Worm (Caenorhabditis elegans): Measurements from ENCODE around the gene Y71H2AL.2.

Y71H2AL.2 gene

DNA sequence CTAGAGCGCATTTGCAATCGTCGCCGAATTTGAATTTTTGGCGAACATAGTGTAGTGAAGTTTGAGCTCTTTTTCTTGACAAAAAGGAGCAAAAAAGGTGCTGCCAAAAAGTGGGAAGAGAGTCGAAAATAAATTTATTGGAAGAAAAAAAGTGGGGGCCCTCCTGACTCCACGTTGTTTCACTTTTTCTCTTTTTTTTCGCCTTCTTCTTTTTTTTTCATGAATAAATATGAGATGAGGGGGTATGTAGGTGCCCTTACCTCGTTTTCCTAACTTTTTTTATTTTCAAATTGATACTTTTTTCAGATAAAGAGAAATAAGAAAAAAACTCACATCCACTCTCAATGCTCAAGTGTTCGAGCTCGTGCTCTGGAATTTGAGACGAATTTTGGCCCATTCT, at the start of gene Y71H2AL.2, which contains the start of the genes Y71H2AL.4 and pbo-1:
TSS of gene Y71H2AL.2 (plus strand) at position 301 of the 400 bp plus-strand sequence.
TSS of gene Y71H2AL.4 (plus strand) at position 345 of the 400 bp plus-strand sequence.
TSS of gene pbo-1 (minus strand) at position 400 of the 400 bp plus-strand sequence.
- TF ChIP-seq nhr-120 (GFP tag; IDR thresholded peaks at IDR 0.05) = no peak
- TF ChIP-seq aptf-2 (GFP tag; conservative IDR thresholded peaks at IDR 0.05) = no peak
- TF ChIP-seq dox-1 (GFP tag; IDR thresholded peaks at IDR 0.05) = no peak
- no peak for TF ChIP-seq tlf-1 (GFP tag; optimal IDR thresholded peaks at IDR 0.05)
- no peak for TF ChIP-seq cebp-1 (GFP tag; IDR thresholded peaks at IDR 0.05)
- no peak for TF ChIP-seq cebp-1 (tag; optimal IDR thresholded peaks at IDR 0.05)

DNA sequence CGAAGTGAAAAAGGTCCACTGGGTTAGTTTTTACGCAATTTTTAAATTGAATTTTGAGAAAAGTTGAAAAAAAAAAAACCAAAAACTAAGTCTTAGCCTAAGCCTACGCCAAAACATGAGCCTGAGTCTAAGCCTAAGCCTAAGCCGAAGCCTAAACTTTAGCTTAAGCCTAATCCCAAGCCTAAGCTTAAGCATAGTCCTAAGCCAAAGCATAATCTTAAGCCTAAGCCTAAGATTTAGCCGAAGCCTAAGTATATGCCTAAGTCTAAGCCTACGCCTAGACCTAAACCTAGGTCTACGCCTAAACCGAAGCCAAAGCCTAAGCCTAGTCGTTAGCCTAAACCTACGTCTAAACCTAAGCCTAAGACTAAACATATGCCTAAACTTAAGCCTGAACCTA, 44.5 kb upstream of the Y71H2AL.2 start:
- TF ChIP-seq snpc-4 (GFP tag; optimal IDR thresholded peaks at IDR 0.05) = no peak
- no peak for TF ChIP-seq snpc-4 (tag; optimal IDR thresholded peaks at IDR 0.05)
- TF ChIP-seq die-1 (tag; optimal IDR thresholded peaks at IDR 0.05) = no peak
- no peak for TF ChIP-seq K12H6.12 (tag; optimal IDR thresholded peaks at IDR 0.05)
- no peak for TF ChIP-seq egl-18 (GFP tag; IDR thresholded peaks at IDR 0.05)
- no peak for TF ChIP-seq lin-40 (tag; optimal IDR thresholded peaks at IDR 0.05)
- no peak for TF ChIP-seq snpc-1.3 (tag; optimal IDR thresholded peaks at IDR 0.05; ENCODE audit: insufficient read depth)
- TF ChIP-seq mel-28 (tag; optimal IDR thresholded peaks at IDR 0.05; ENCODE audit: borderline replicate concordance) = no peak
- no peak for TF ChIP-seq Y56A3A.18 (GFP tag; IDR thresholded peaks at IDR 0.05)
- no peak for TF ChIP-seq let-526 (GFP tag; IDR thresholded peaks at IDR 0.05)
- TF ChIP-seq efl-1 (GFP tag; optimal IDR thresholded peaks at IDR 0.05) = no peak
- TF ChIP-seq attf-6 (GFP tag; IDR thresholded peaks at IDR 0.05) = no peak
- no peak for TF ChIP-seq rpc-1 (optimal IDR thresholded peaks at IDR 0.05)
- TF ChIP-seq rpc-1 (tag; optimal IDR thresholded peaks at IDR 0.05) = no peak
- TF ChIP-seq cebp-2 (GFP tag; IDR thresholded peaks at IDR 0.05) = no peak
- no peak for TF ChIP-seq sptf-2 (GFP tag; optimal IDR thresholded peaks at IDR 0.05)
- TF ChIP-seq Y79H2A.3 (GFP tag; conservative IDR thresholded peaks at IDR 0.05) = no peak
- no peak for TF ChIP-seq nhr-120 (GFP tag; IDR thresholded peaks at IDR 0.05)
- TF ChIP-seq madf-3 (GFP tag; IDR thresholded peaks at IDR 0.05) = no peak

DNA sequence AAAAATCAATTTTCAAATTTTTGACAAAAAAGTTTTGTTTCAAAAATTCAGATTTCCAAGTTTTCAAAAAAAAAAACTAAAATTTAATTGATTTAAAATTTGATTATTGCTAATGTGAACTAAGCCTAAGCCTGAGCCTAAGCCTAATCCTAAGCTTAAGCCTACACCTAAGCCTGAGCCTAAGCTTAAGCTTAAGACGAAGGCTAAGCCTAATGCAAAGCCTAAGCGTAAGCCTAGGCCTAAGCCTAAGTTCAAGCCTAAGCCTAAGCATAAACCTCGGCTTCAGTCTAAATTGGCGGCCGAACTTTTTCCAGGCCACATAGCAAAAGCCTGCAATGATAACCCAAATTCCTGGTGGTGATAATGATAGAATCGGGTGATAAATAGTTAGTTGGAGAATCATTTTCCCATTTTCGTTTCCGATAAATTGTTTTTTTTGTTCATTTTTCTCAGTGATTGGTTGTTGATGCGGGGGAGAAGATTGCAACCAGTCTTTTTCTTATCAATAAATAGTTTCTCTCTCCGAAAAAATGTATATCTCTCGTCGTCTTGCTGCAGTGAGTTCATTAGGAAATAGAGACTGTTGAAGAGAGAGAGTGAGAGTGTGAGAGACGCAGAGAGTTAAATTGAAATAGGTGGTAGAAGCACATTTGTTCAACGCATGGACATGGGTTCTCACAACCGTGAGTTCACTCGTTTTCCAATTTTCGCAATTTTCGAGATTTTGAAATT, 38.8 kb upstream of the Y71H2AL.2 start:
- TF ChIP-seq hmg-1.2 (GFP tag; IDR thresholded peaks at IDR 0.05) = peak; percentile 52
- TF ChIP-seq lsy-27 (tag; optimal IDR thresholded peaks at IDR 0.05; ENCODE audit: borderline replicate concordance, insufficient read depth) = no peak
- TF ChIP-seq nhr-80 (tag; optimal IDR thresholded peaks at IDR 0.05) = peak; percentile 73

DNA sequence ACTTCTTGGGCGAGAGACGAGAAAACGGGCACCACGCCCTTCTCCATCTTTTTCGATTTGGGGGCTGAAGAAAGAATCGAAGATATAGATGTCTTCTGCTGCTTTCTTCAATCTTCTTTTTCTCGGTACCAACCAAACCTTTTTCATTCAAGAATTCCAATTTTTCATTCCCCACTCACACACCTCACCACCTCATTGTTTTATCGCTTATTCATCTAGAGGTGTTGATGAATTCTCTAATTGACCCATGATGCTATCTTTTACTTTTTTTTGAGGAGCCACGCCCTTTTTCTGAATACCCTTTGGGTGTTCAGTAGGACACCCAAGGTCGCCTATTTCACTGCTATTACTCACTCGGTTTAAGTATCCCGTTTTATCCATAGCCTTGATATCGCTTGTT, 34.6 kb upstream of the Y71H2AL.2 start:
- TF ChIP-seq ztf-18 (tag; optimal IDR thresholded peaks at IDR 0.05) (no peak), snpc-3.4 (tag; optimal IDR thresholded peaks at IDR 0.05) (no peak), dpff-1 (tag; optimal IDR thresholded peaks at IDR 0.05) (no peak), F55B11.4 (tag; optimal IDR thresholded peaks at IDR 0.05; ENCODE audit: borderline replicate concordance, insufficient read depth) (no peak), bed-1 (GFP tag; IDR thresholded peaks at IDR 0.05) (no peak), snpc-4 (GFP tag; optimal IDR thresholded peaks at IDR 0.05) (no peak), snpc-4 (tag; optimal IDR thresholded peaks at IDR 0.05) (no peak), hmg-1.2 (GFP tag; IDR thresholded peaks at IDR 0.05) (no peak), tbx-9 (tag; optimal IDR thresholded peaks at IDR 0.05; ENCODE audit: borderline replicate concordance) (no peak), snpc-1.1 (tag; optimal IDR thresholded peaks at IDR 0.05; ENCODE audit: insufficient read depth) (no peak), Y56A3A.18 (GFP tag; IDR thresholded peaks at IDR 0.05) (no peak), lin-26 (GFP tag; IDR thresholded peaks at IDR 0.05) (no peak), tlf-1 (GFP tag; optimal IDR thresholded peaks at IDR 0.05) (no peak), lin-54 (GFP tag; optimal IDR thresholded peaks at IDR 0.05) (no peak), unc-130 (GFP tag; optimal IDR thresholded peaks at IDR 0.05) (no peak), K11D2.4 (GFP tag; IDR thresholded peaks at IDR 0.05) (no peak), F39B2.1 (GFP tag; IDR thresholded peaks at IDR 0.05) (no peak)
